Fruit fly (Drosophila melanogaster): Measurements from ENCODE around the gene CG15764.

- TF ChIP-seq foxo (GFP tag; optimal IDR thresholded peaks at IDR 0.05) (peak; percentile 92 to 100), jim (GFP tag; optimal IDR thresholded peaks at IDR 0.05) (peak; percentile 87), N (GFP tag; optimal IDR thresholded peaks at IDR 0.05) (peak; percentile 23), Dif (GFP tag; optimal IDR thresholded peaks at IDR 0.05; ENCODE audit: partially characterized antibody) (peak; percentile 54), Dfd (GFP tag; optimal IDR thresholded peaks at IDR 0.05) (peak; percentile 87), Hr78 (GFP tag; optimal IDR thresholded peaks at IDR 0.05) (no peak), Rel (GFP tag; optimal IDR thresholded peaks at IDR 0.05) (peak; percentile 93), Rel (tag; optimal IDR thresholded peaks at IDR 0.05) (peak; percentile 95), h (GFP tag; optimal IDR thresholded peaks at IDR 0.05) (peak; percentile 100), psq (GFP tag; optimal IDR thresholded peaks at IDR 0.05) (peak; percentile 100), Abd-B (GFP tag; optimal IDR thresholded peaks at IDR 0.05) (no peak)
Measured at dm6 chrX:5918499-5919126, 49.7 kb downstream of the CG15764 start.
